Fruit fly (Drosophila melanogaster) whole organism, adult: ENCODE results near the gene CG12347.

Source experiments
- CG11617 ChIP-seq: fragments of 200-800 bp; sonication (Bioruptor generic); optimal IDR thresholded peaks from 2 replicates; lab custom pipeline; 2017; ENCODE audit warnings: mild to moderate bottlenecking, missing biosample characterization, missing genetic modification reagents, missing genetic modification characterization
- CG12768 ChIP-seq: fragments of 200-800 bp; sonication (Bioruptor generic); optimal IDR thresholded peaks from 2 replicates; lab custom pipeline; 2017; ENCODE audit warnings: missing biosample characterization, missing genetic modification characterization, mild to moderate bottlenecking, moderate library complexity, missing genetic modification reagents
- CG14711 ChIP-seq: fragments of 200-800 bp; sonication (Bioruptor generic); optimal IDR thresholded peaks from 2 replicates; lab custom pipeline; 2018; ENCODE audit warnings: missing biosample characterization, mild to moderate bottlenecking, missing genetic modification characterization, moderate library complexity
- CG1620 ChIP-seq: fragments of 200-800 bp; sonication (Bioruptor generic); optimal IDR thresholded peaks from 2 replicates; lab custom pipeline; 2016; ENCODE audit warnings: missing biosample characterization, missing genetic modification characterization
- CG33017 ChIP-seq: fragments of 200-800 bp; sonication (Bioruptor generic); optimal IDR thresholded peaks from 2 replicates; lab custom pipeline; 2018; ENCODE audit warnings: missing biosample characterization, mild to moderate bottlenecking, missing genetic modification characterization, moderate library complexity
- CG5204 ChIP-seq: fragments of 200-800 bp; sonication (Bioruptor generic); optimal IDR thresholded peaks from 2 replicates; lab custom pipeline; 2016; ENCODE audit warnings: missing biosample characterization, missing genetic modification characterization
- CG7045 ChIP-seq: fragments of 200-800 bp; sonication (Bioruptor generic); optimal IDR thresholded peaks from 2 replicates; lab custom pipeline; 2017; ENCODE audit warnings: missing biosample characterization, mild to moderate bottlenecking, missing genetic modification characterization
- CG7101 ChIP-seq: fragments of 200-800 bp; sonication (Bioruptor generic); optimal IDR thresholded peaks from 2 replicates; lab custom pipeline; 2018; ENCODE audit warnings: missing biosample characterization, mild to moderate bottlenecking, missing genetic modification characterization, moderate library complexity
- Clk ChIP-seq: fragments of 200-800 bp; sonication (Bioruptor generic); optimal IDR thresholded peaks from 2 replicates; lab custom pipeline; 2017; ENCODE audit warnings: missing biosample characterization, missing genetic modification characterization
- Crg-1 ChIP-seq: fragments of 200-800 bp; sonication (Bioruptor generic); optimal IDR thresholded peaks from 2 replicates; lab custom pipeline; 2016; ENCODE audit warnings: missing biosample characterization, missing genetic modification characterization
- Hr96 ChIP-seq: fragments of 200-800 bp; sonication (Bioruptor generic); optimal IDR thresholded peaks from 2 replicates; lab custom pipeline; 2016; ENCODE audit warnings: missing biosample characterization, missing genetic modification characterization
- Mnt ChIP-seq: fragments of 200-800 bp; sonication (Bioruptor generic); optimal IDR thresholded peaks from 2 replicates; lab custom pipeline; 2016; ENCODE audit warnings: missing biosample characterization, mild to moderate bottlenecking, missing genetic modification characterization
- bab1 ChIP-seq: fragments of 200-800 bp; sonication (Bioruptor generic); optimal IDR thresholded peaks from 3 replicates; lab custom pipeline; 2019; ENCODE audit warnings: missing biosample characterization, mild to moderate bottlenecking, missing genetic modification characterization, moderate library complexity
- cic ChIP-seq: fragments of 200-800 bp; sonication (Bioruptor generic); optimal IDR thresholded peaks from 2 replicates; lab custom pipeline; 2017; ENCODE audit warnings: missing biosample characterization, mild to moderate bottlenecking, missing genetic modification characterization, moderate library complexity
- cnc ChIP-seq, 2 experiments: fragments of >200 bp; optimal IDR thresholded peaks; 2 replicates each; lab custom pipeline; 2017
- kay ChIP-seq: fragments of 200-800 bp; sonication (Bioruptor generic); peaks from one replicate; lab custom pipeline; 2016; ENCODE audit warnings: missing biosample characterization, missing genetic modification characterization, borderline replicate concordance
- ovo ChIP-seq: fragments of 200-800 bp; sonication (Bioruptor generic); optimal IDR thresholded peaks from 2 replicates; lab custom pipeline; 2016; ENCODE audit warnings: missing biosample characterization, missing genetic modification characterization
- pad ChIP-seq: fragments of 200-800 bp; sonication (Bioruptor generic); optimal IDR thresholded peaks from 3 replicates; lab custom pipeline; 2017; ENCODE audit warnings: missing biosample characterization, missing genetic modification characterization, mild to moderate bottlenecking, moderate library complexity, missing genetic modification reagents
- tj ChIP-seq: fragments of 200-800 bp; sonication (Bioruptor generic); optimal IDR thresholded peaks from 3 replicates; lab custom pipeline; 2017; ENCODE audit warnings: missing biosample characterization, mild to moderate bottlenecking, missing genetic modification characterization, moderate library complexity
- toe ChIP-seq: fragments of 200-800 bp; sonication (Bioruptor generic); optimal IDR thresholded peaks from 2 replicates; lab custom pipeline; 2016; ENCODE audit warnings: missing biosample characterization, missing genetic modification characterization

CG12347 gene

DNA sequence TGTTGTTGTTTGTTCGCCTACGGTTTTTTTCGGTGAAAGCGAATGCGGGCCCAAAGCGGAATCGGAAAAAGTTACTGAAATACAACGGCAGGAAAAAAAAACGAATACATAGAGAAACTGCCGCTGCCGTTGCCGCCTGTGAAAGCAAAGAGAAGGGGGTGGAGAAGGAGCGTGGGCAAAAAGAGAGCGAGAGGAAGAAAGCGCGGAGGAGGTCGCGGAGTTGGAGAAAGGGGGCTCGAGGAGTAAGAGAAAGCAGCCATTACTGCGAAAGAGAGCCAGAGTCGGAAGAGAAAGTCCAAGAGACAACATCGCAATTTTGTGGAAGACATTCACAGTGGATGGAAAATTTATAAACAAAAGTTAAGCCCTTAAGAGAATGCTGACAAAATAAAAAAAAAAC is 14.0 kb downstream of the CG12347 start:
- TF ChIP-seq CG7045 (GFP tag; lab: Kevin White, UChicago) (no peak), CG7101 (tag; lab: Kevin White, UChicago) (no peak), tj (GFP tag; lab: Kevin White, UChicago) (no peak), kay (GFP tag; lab: Kevin White, UChicago) (no peak), bab1 (GFP tag; lab: Kevin White, UChicago) (no peak), Mnt (no peak), Clk (no peak), Hr96 (no peak), CG5204 (GFP tag; lab: Kevin White, UChicago) (no peak), Crg-1 (GFP tag; lab: Kevin White, UChicago) (no peak), ovo (GFP tag; lab: Kevin White, UChicago) (no peak), CG11617 (GFP tag; lab: Kevin White, UChicago) (no peak), CG14711 (tag; lab: Kevin White, UChicago) (no peak)

DNA sequence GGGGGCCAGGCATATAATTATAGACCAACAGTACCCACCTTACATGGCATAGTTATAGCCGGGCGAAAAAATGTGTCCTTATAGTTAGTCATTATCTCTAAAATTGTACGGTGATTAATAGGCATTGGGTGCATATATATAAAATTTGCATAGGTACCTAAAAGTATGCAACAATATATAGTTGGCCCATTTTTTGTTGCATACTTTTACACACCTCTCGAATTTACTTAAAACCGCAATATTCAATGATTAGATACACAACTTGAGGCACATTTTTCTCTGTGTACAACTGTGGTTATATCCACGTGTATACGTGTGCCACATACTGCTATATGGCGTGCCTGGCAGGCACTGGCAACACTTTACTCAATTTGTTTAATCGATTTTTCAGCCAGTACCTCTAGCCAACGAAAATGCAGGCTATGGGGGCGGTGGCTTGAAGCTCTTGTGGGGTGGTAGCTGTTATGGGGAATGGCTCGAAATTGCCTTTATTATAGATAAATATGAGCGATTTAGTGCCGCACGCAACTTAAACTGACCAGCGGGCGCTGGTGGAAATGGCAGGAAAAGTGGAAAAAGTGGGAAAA is 26.5 kb downstream of the CG12347 start:
- no peak for TF ChIP-seq CG11617 (GFP tag; lab: Kevin White, UChicago)
- TF ChIP-seq CG1620 (GFP tag; lab: Kevin White, UChicago) = no peak
- no peak for TF ChIP-seq CG14711 (tag; lab: Kevin White, UChicago)
- TF ChIP-seq cnc (optimal IDR thresholded peaks at IDR 0.05; lab: Kevin White, UChicago) = no peak
- no peak for TF ChIP-seq bab1 (GFP tag; lab: Kevin White, UChicago)
- no peak for TF ChIP-seq CG7045 (GFP tag; lab: Kevin White, UChicago)
- no peak for TF ChIP-seq toe
- no peak for TF ChIP-seq CG12768
- TF ChIP-seq pad (GFP tag; lab: Kevin White, UChicago) = no peak
- TF ChIP-seq CG5204 (GFP tag; lab: Kevin White, UChicago) = no peak
- TF ChIP-seq CG7101 (tag; lab: Kevin White, UChicago) = no peak
- no peak for TF ChIP-seq Hr96
- no peak for TF ChIP-seq tj (GFP tag; lab: Kevin White, UChicago)
- no peak for TF ChIP-seq CG33017 (tag; lab: Kevin White, UChicago)
- TF ChIP-seq Crg-1 (GFP tag; lab: Kevin White, UChicago) = no peak
- no peak for TF ChIP-seq Clk
- TF ChIP-seq ovo (GFP tag; lab: Kevin White, UChicago) = no peak
- no peak for TF ChIP-seq kay (GFP tag; lab: Kevin White, UChicago)
- TF ChIP-seq cic (GFP tag; lab: Kevin White, UChicago) = no peak

DNA sequence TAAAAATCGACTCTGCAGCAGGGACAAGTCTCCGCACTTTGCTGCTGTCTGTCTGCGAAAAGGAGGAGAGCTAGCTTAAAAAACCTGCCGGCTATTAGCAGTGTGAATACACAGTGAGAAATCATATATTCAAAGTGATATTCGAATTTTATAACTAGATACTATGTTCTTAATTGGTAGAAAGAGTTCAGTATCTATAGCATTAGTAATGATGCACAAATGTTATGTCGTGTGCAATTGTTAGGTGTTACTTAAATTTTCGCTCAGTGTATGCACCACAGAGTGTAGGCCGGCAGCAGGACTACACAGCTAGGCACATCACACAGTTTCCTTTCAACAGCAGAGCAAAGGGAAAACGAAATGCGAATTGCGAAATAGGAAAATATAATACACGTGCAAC is 28.5 kb downstream of the CG12347 start:
- no peak for TF ChIP-seq Hr96
- TF ChIP-seq CG12768 = no peak
- no peak for TF ChIP-seq pad (GFP tag; lab: Kevin White, UChicago)
- TF ChIP-seq Mnt = no peak
- no peak for TF ChIP-seq tj (GFP tag; lab: Kevin White, UChicago)
- no peak for TF ChIP-seq kay (GFP tag; lab: Kevin White, UChicago)
- no peak for TF ChIP-seq bab1 (GFP tag; lab: Kevin White, UChicago)
- TF ChIP-seq CG11617 (GFP tag; lab: Kevin White, UChicago) = no peak
- TF ChIP-seq CG5204 (GFP tag; lab: Kevin White, UChicago) = no peak
- no peak for TF ChIP-seq CG1620 (GFP tag; lab: Kevin White, UChicago)
- TF ChIP-seq ovo (GFP tag; lab: Kevin White, UChicago) = no peak
- no peak for TF ChIP-seq Crg-1 (GFP tag; lab: Kevin White, UChicago)
- no peak for TF ChIP-seq CG7101 (tag; lab: Kevin White, UChicago)
- no peak for TF ChIP-seq CG7045 (GFP tag; lab: Kevin White, UChicago)
- TF ChIP-seq CG33017 (tag; lab: Kevin White, UChicago) = no peak
- no peak for TF ChIP-seq toe
- no peak for TF ChIP-seq cic (GFP tag; lab: Kevin White, UChicago)
- no peak for TF ChIP-seq CG14711 (tag; lab: Kevin White, UChicago)

DNA sequence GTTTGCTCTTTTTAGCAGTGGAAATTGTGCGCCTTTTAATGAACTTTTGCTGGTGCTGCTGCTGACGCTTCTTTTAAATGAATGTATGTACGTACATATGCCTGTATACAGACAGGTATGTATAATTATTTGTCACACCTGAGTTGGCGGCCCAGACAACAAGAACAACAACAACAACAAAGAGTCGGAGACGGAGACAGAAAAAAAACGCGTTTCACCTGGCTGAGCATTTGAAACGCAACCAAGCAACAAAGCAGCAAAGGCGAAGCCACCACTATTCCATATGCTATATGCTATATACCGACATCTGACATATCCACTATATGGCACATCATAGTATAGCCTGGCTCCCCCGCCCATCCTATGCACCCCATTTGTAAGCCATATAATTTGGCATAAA is 32.5 kb downstream of the CG12347 start:
- TF ChIP-seq toe = no peak
- TF ChIP-seq pad (GFP tag; lab: Kevin White, UChicago) = no peak
- TF ChIP-seq ovo (GFP tag; lab: Kevin White, UChicago) = no peak
- TF ChIP-seq kay (GFP tag; lab: Kevin White, UChicago) = no peak
- no peak for TF ChIP-seq CG33017 (tag; lab: Kevin White, UChicago)
- TF ChIP-seq Hr96 = no peak
- no peak for TF ChIP-seq CG11617 (GFP tag; lab: Kevin White, UChicago)
- TF ChIP-seq CG1620 (GFP tag; lab: Kevin White, UChicago) = no peak
- TF ChIP-seq cic (GFP tag; lab: Kevin White, UChicago) = no peak
- no peak for TF ChIP-seq CG7045 (GFP tag; lab: Kevin White, UChicago)
- TF ChIP-seq bab1 (GFP tag; lab: Kevin White, UChicago) = no peak
- TF ChIP-seq Mnt = no peak
- no peak for TF ChIP-seq CG14711 (tag; lab: Kevin White, UChicago)
- no peak for TF ChIP-seq Clk
- no peak for TF ChIP-seq cnc (optimal IDR thresholded peaks at IDR 0.05; lab: Kevin White, UChicago)
- TF ChIP-seq tj (GFP tag; lab: Kevin White, UChicago) = no peak
- no peak for TF ChIP-seq Crg-1 (GFP tag; lab: Kevin White, UChicago)
- no peak for TF ChIP-seq CG5204 (GFP tag; lab: Kevin White, UChicago)
- TF ChIP-seq CG7101 (tag; lab: Kevin White, UChicago) = no peak

DNA sequence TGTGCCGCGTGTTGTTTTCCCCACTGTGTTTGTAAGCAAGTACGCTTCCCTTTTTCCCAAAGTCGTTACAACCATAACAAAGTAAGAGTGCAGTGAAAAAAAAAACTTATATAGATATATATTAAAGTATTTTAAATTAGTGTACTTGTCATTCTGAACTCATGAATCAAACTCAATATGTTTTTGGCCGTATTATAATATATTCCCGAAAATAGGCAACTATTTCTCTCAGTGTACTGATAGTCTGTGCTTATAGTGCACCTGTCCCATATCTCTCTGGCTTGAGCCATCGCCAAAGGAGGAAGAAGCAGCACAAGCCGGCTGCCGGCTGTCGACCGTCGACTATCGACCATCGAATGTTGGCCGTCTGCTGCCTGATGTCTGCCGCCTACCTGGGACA is 34.8 kb downstream of the CG12347 start:
- TF ChIP-seq pad (GFP tag; lab: Kevin White, UChicago) (no peak), cic (GFP tag; lab: Kevin White, UChicago) (no peak), Clk (no peak), CG14711 (tag; lab: Kevin White, UChicago) (no peak), Crg-1 (GFP tag; lab: Kevin White, UChicago) (no peak), toe (no peak), CG5204 (GFP tag; lab: Kevin White, UChicago) (no peak), CG1620 (GFP tag; lab: Kevin White, UChicago) (no peak)
